Worm (Caenorhabditis elegans) whole organism, L2 larva: Measurements from ENCODE around the gene C49F8.3.

ENCODE experiments used
- C34F6.9 ChIP-seq: fragments of 150-350 bp; optimal IDR thresholded peaks from 2 replicates; lab custom pipeline; 2014; ENCODE audit warnings: missing biosample characterization, missing genetic modification characterization
- F13H6.1 ChIP-seq: sonication (generic microtip); optimal IDR thresholded peaks from 2 replicates; lab custom pipeline; 2016; ENCODE audit warnings: missing genetic modification characterization, missing compliant biosample characterization
- R02D3.7 ChIP-seq: fragments of 150-350 bp; optimal IDR thresholded peaks from 2 replicates; lab custom pipeline; 2014; ENCODE audit warnings: missing biosample characterization, missing genetic modification characterization
- Y55F3AM.14 ChIP-seq: fragments of 200-800 bp; sonication (Bioruptor generic); optimal IDR thresholded peaks from 2 replicates; lab custom pipeline; 2018; ENCODE audit warnings: mild to moderate bottlenecking, missing genetic modification characterization, missing compliant biosample characterization
- ZK546.5 ChIP-seq: sonication (generic microtip); optimal IDR thresholded peaks from 2 replicates; lab custom pipeline; 2017; ENCODE audit warnings: missing biosample characterization, missing genetic modification characterization
- alr-1 ChIP-seq: fragments of 150-350 bp; optimal IDR thresholded peaks from 2 replicates; lab custom pipeline; 2014; ENCODE audit warnings: missing biosample characterization, missing genetic modification characterization
- aly-2 ChIP-seq: fragments of 150-350 bp; optimal IDR thresholded peaks from 2 replicates; lab custom pipeline; 2014; ENCODE audit warnings: missing biosample characterization, missing genetic modification characterization
- ama-1 ChIP-seq: fragments of 150-350 bp; optimal IDR thresholded peaks from 2 replicates; lab custom pipeline; 2018; ENCODE audit warnings: inconsistent platforms
- blmp-1 ChIP-seq: sonication (generic microtip); optimal IDR thresholded peaks from 2 replicates; lab custom pipeline; 2017; ENCODE audit warnings: missing genetic modification characterization, mild to moderate bottlenecking, missing compliant biosample characterization, antibody characterized with exemption, moderate library complexity; ENCODE audit not compliant: insufficient read depth
- ceh-16 ChIP-seq: fragments of 150-350 bp; optimal IDR thresholded peaks from 2 replicates; lab custom pipeline; 2014; ENCODE audit warnings: missing biosample characterization, missing genetic modification characterization
- ceh-82 ChIP-seq: fragments of 150-350 bp; optimal IDR thresholded peaks from 2 replicates; lab custom pipeline; 2014; ENCODE audit warnings: missing biosample characterization, missing genetic modification characterization
- crh-2 ChIP-seq: sonication (generic microtip); optimal IDR thresholded peaks from 2 replicates; lab custom pipeline; 2017; ENCODE audit warnings: missing biosample characterization, missing genetic modification characterization
- dmd-4 ChIP-seq: sonication (generic microtip); optimal IDR thresholded peaks from 2 replicates; lab custom pipeline; 2017; ENCODE audit warnings: missing biosample characterization, missing genetic modification characterization
- egl-27 ChIP-seq: sonication (generic microtip); optimal IDR thresholded peaks from 3 replicates; lab custom pipeline; 2017; ENCODE audit warnings: missing biosample characterization, missing genetic modification reagents, missing genetic modification characterization
- elt-1 ChIP-seq: fragments of 150-350 bp; optimal IDR thresholded peaks from 2 replicates; lab custom pipeline; 2014; ENCODE audit warnings: missing biosample characterization, missing genetic modification characterization
- elt-3 ChIP-seq: sonication (generic microtip); optimal IDR thresholded peaks from 2 replicates; lab custom pipeline; 2017; ENCODE audit warnings: missing biosample characterization, missing genetic modification characterization
- fos-1 ChIP-seq: fragments of 150-350 bp; optimal IDR thresholded peaks from 2 replicates; lab custom pipeline; 2014; ENCODE audit warnings: missing biosample characterization, missing genetic modification characterization
- gmeb-1 ChIP-seq: fragments of 150-350 bp; optimal IDR thresholded peaks from 2 replicates; lab custom pipeline; 2014; ENCODE audit warnings: missing biosample characterization, missing genetic modification characterization
- lin-11 ChIP-seq: fragments of 150-350 bp; sonication (generic microtip); optimal IDR thresholded peaks from 2 replicates; lab custom pipeline; 2014; ENCODE audit warnings: missing biosample characterization, missing genetic modification characterization, inconsistent platforms, mixed read lengths
- lin-13 ChIP-seq: fragments of 150-350 bp; optimal IDR thresholded peaks from 2 replicates; lab custom pipeline; 2014; ENCODE audit warnings: missing biosample characterization, missing genetic modification reagents, missing genetic modification characterization
- lin-39 ChIP-seq: fragments of 150-350 bp; optimal IDR thresholded peaks from 2 replicates; lab custom pipeline; 2014; ENCODE audit warnings: missing biosample characterization, missing genetic modification reagents, missing genetic modification characterization
- lsy-2 ChIP-seq, 2 experiments: fragments of 150-350 bp in 1 of 2; sonication (generic microtip) in 1 of 2; optimal IDR thresholded peaks; 2 replicates each; lab custom pipeline; 2014 to 2017; ENCODE audit warnings: missing biosample characterization in 2 of 2, missing genetic modification characterization in 2 of 2
- mab-5 ChIP-seq: fragments of 150-350 bp; optimal IDR thresholded peaks from 2 replicates; lab custom pipeline; 2014; ENCODE audit warnings: missing biosample characterization, missing genetic modification characterization
- mbf-1 ChIP-seq: sonication (generic microtip); optimal IDR thresholded peaks from 2 replicates; lab custom pipeline; 2017; ENCODE audit warnings: missing biosample characterization, missing genetic modification characterization
- mdl-1 ChIP-seq, 2 experiments: fragments of 150-350 bp in 1 of 2; sonication (generic microtip) in 1 of 2; optimal IDR thresholded peaks; 2 replicates each; lab custom pipeline; 2017; ENCODE audit warnings: missing biosample characterization in 2 of 2, missing genetic modification characterization in 2 of 2
- nhr-10 ChIP-seq: sonication (generic microtip); optimal IDR thresholded peaks from 2 replicates; lab custom pipeline; 2017; ENCODE audit warnings: missing biosample characterization, missing genetic modification characterization
- nhr-11 ChIP-seq: fragments of 150-350 bp; optimal IDR thresholded peaks from 2 replicates; lab custom pipeline; 2014; ENCODE audit warnings: missing biosample characterization, missing genetic modification characterization
- nhr-12 ChIP-seq: fragments of 150-350 bp; optimal IDR thresholded peaks from 2 replicates; lab custom pipeline; 2014; ENCODE audit warnings: missing biosample characterization, missing genetic modification characterization
- nhr-129 ChIP-seq: fragments of 150-350 bp; optimal IDR thresholded peaks from 2 replicates; lab custom pipeline; 2014; ENCODE audit warnings: missing biosample characterization, missing genetic modification characterization
- nhr-21 ChIP-seq: fragments of 150-350 bp; optimal IDR thresholded peaks from 2 replicates; lab custom pipeline; 2014; ENCODE audit warnings: missing biosample characterization, missing genetic modification characterization
- nhr-23 ChIP-seq: fragments of 150-350 bp; optimal IDR thresholded peaks from 2 replicates; lab custom pipeline; 2014; ENCODE audit warnings: missing biosample characterization, missing genetic modification reagents, missing genetic modification characterization
- nhr-237 ChIP-seq: fragments of 150-350 bp; optimal IDR thresholded peaks from 2 replicates; lab custom pipeline; 2014; ENCODE audit warnings: missing biosample characterization, missing genetic modification characterization
- nhr-25 ChIP-seq: fragments of 150-350 bp; sonication (generic microtip); optimal IDR thresholded peaks from 3 replicates; lab custom pipeline; 2014; ENCODE audit warnings: missing biosample characterization, missing genetic modification characterization
- nhr-6 ChIP-seq: fragments of 150-350 bp; optimal IDR thresholded peaks from 2 replicates; lab custom pipeline; 2014; ENCODE audit warnings: missing biosample characterization, missing genetic modification characterization
- nhr-77 ChIP-seq: fragments of 150-350 bp; optimal IDR thresholded peaks from 2 replicates; lab custom pipeline; 2014; ENCODE audit warnings: missing biosample characterization, missing genetic modification characterization
- peb-1 ChIP-seq: fragments of 150-350 bp; optimal IDR thresholded peaks from 2 replicates; lab custom pipeline; 2014; ENCODE audit warnings: missing biosample characterization, missing genetic modification characterization
- sem-4 ChIP-seq: fragments of 150-350 bp; optimal IDR thresholded peaks from 2 replicates; lab custom pipeline; 2014; ENCODE audit warnings: missing biosample characterization, missing genetic modification reagents, missing genetic modification characterization
- skn-1 ChIP-seq: sonication (generic microtip); optimal IDR thresholded peaks from 2 replicates; lab custom pipeline; 2017; ENCODE audit warnings: missing biosample characterization, missing genetic modification characterization
- sma-3 ChIP-seq: sonication (generic microtip); optimal IDR thresholded peaks from 2 replicates; lab custom pipeline; 2016; ENCODE audit warnings: missing genetic modification reagents, missing genetic modification characterization, missing compliant biosample characterization
- sma-9 ChIP-seq, 2 experiments: fragments of 150-350 bp in 1 of 2; sonication (generic microtip) in 1 of 2; optimal IDR thresholded peaks; 2 replicates each; lab custom pipeline; 2014 to 2016; ENCODE audit warnings: missing genetic modification characterization in 2 of 2, mild to moderate bottlenecking in 1 of 2, missing biosample characterization in 1 of 2, missing compliant biosample characterization in 1 of 2, missing genetic modification reagents in 1 of 2, moderate library complexity in 1 of 2
- snpc-4 ChIP-seq: fragments of 150-350 bp; optimal IDR thresholded peaks from 2 replicates; lab custom pipeline; 2014; ENCODE audit warnings: missing biosample characterization, missing genetic modification characterization
- unc-39 ChIP-seq: fragments of 150-350 bp; optimal IDR thresholded peaks from 2 replicates; lab custom pipeline; 2014; ENCODE audit warnings: missing biosample characterization, missing genetic modification characterization
- unc-55 ChIP-seq: fragments of 150-350 bp; sonication (generic microtip); optimal IDR thresholded peaks from 3 replicates; lab custom pipeline; 2014; ENCODE audit warnings: missing biosample characterization, missing genetic modification reagents, missing genetic modification characterization
- unc-62 ChIP-seq: fragments of 150-350 bp; optimal IDR thresholded peaks from 2 replicates; lab custom pipeline; 2014; ENCODE audit warnings: missing biosample characterization, missing genetic modification reagents, missing genetic modification characterization
- zag-1 ChIP-seq: fragments of 150-350 bp; optimal IDR thresholded peaks from 2 replicates; lab custom pipeline; 2014; ENCODE audit warnings: missing biosample characterization, missing genetic modification characterization
- ztf-1 ChIP-seq: fragments of 200-800 bp; sonication (Bioruptor generic); conservative IDR thresholded peaks from 2 replicates; pipeline ENCODE4 v1.3.6; 2022; ENCODE audit warnings: missing genetic modification characterization, missing compliant biosample characterization
- ztf-11 ChIP-seq: sonication (generic microtip); optimal IDR thresholded peaks from 2 replicates; lab custom pipeline; 2017; ENCODE audit warnings: missing biosample characterization, missing genetic modification characterization
- ztf-4 ChIP-seq: fragments of 150-350 bp; optimal IDR thresholded peaks from 2 replicates; lab custom pipeline; 2014; ENCODE audit warnings: missing biosample characterization, missing genetic modification characterization

The C49F8.3 gene

ce11 chrX:13359800-13360199 is 27.5 kb downstream of the C49F8.3 start:
- TF ChIP-seq lsy-2 (tag; optimal IDR thresholded peaks at IDR 0.05; lab: Kevin White, UChicago) (peak in 1 of 2 experiments; percentile 15), sma-9 (GFP tag; optimal IDR thresholded peaks at IDR 0.05; lab: Kevin White, UChicago) (peak; percentile 87), sma-9 (tag; optimal IDR thresholded peaks at IDR 0.05; lab: Kevin White, UChicago) (no peak), blmp-1 (tag; lab: Kevin White, UChicago) (peak; percentile 35), mbf-1 (tag; lab: Kevin White, UChicago) (no peak), nhr-21 (tag; lab: Kevin White, UChicago) (peak; percentile 33), sma-3 (GFP tag; lab: Kevin White, UChicago) (peak; percentile 15), sem-4 (tag; lab: Kevin White, UChicago) (no peak), nhr-129 (tag; lab: Kevin White, UChicago) (peak; percentile 39), nhr-12 (tag; lab: Kevin White, UChicago) (no peak), ZK546.5 (tag; lab: Kevin White, UChicago) (no peak), nhr-11 (tag; lab: Kevin White, UChicago) (no peak), zag-1 (no peak), skn-1 (tag; lab: Kevin White, UChicago) (no peak), F13H6.1 (peak; percentile 0), ceh-16 (no peak), nhr-25 (tag; lab: Kevin White, UChicago) (peak; percentile 40), crh-2 (tag; lab: Kevin White, UChicago) (peak; percentile 79), elt-1 (tag; lab: Kevin White, UChicago) (no peak), unc-39 (tag; lab: Kevin White, UChicago) (no peak), dmd-4 (tag; lab: Kevin White, UChicago) (no peak), mab-5 (tag; lab: Kevin White, UChicago) (no peak), lin-11 (tag; lab: Kevin White, UChicago) (no peak), aly-2 (tag; lab: Kevin White, UChicago) (no peak), mdl-1 (tag; optimal IDR thresholded peaks at IDR 0.05; lab: Kevin White, UChicago) (peak in 1 of 2 experiments; percentile 0), nhr-237 (no peak)

- peak in 1 of 2 experiments; percentile 76 for TF ChIP-seq lsy-2 (tag; optimal IDR thresholded peaks at IDR 0.05; lab: Kevin White, UChicago)
- TF ChIP-seq crh-2 (tag; lab: Kevin White, UChicago): peak; percentile 93
- TF ChIP-seq nhr-11 (tag; lab: Kevin White, UChicago): no peak
- TF ChIP-seq elt-3 (tag; lab: Kevin White, UChicago): no peak
- peak; percentile 72 for TF ChIP-seq gmeb-1
- no peak for TF ChIP-seq peb-1 (tag; lab: Kevin White, UChicago)
- peak; percentile 25 for TF ChIP-seq lin-13 (GFP tag; lab: Kevin White, UChicago)
- TF ChIP-seq ceh-16: no peak
- TF ChIP-seq lin-11 (tag; lab: Kevin White, UChicago): no peak
- TF ChIP-seq zag-1: no peak
- peak; percentile 95 for TF ChIP-seq F13H6.1
- no peak for TF ChIP-seq nhr-10 (tag; lab: Kevin White, UChicago)
- TF ChIP-seq mbf-1 (tag; lab: Kevin White, UChicago): no peak
- TF ChIP-seq C34F6.9: peak; percentile 79
- TF ChIP-seq nhr-12 (tag; lab: Kevin White, UChicago): no peak
- peak; percentile 51 for TF ChIP-seq sem-4 (tag; lab: Kevin White, UChicago)
- TF ChIP-seq aly-2 (tag; lab: Kevin White, UChicago): no peak
- TF ChIP-seq unc-55 (GFP tag; lab: Kevin White, UChicago): no peak
- TF ChIP-seq sma-3 (GFP tag; lab: Kevin White, UChicago): peak; percentile 89
- TF ChIP-seq nhr-23: no peak
- no peak for TF ChIP-seq alr-1
- TF ChIP-seq fos-1 (tag; lab: Kevin White, UChicago): peak; percentile 76
- peak; percentile 98 for TF ChIP-seq blmp-1 (tag; lab: Kevin White, UChicago)
- no peak for TF ChIP-seq unc-62 (GFP tag; lab: Kevin White, UChicago)
- no peak for TF ChIP-seq ZK546.5 (tag; lab: Kevin White, UChicago)
- no peak for TF ChIP-seq nhr-77 (tag; lab: Kevin White, UChicago)
- no peak for TF ChIP-seq snpc-4 (tag; lab: Kevin White, UChicago)
- TF ChIP-seq mdl-1 (tag; optimal IDR thresholded peaks at IDR 0.05; lab: Kevin White, UChicago): peak; percentile 77 to 96
- no peak for TF ChIP-seq mab-5 (tag; lab: Kevin White, UChicago)
- TF ChIP-seq nhr-129 (tag; lab: Kevin White, UChicago): peak; percentile 98
- peak; percentile 97 for TF ChIP-seq nhr-21 (tag; lab: Kevin White, UChicago)
- TF ChIP-seq nhr-6 (tag; lab: Kevin White, UChicago): peak; percentile 68
- TF ChIP-seq sma-9 (GFP tag; optimal IDR thresholded peaks at IDR 0.05; lab: Kevin White, UChicago): peak; percentile 99
- peak; percentile 66 for TF ChIP-seq sma-9 (tag; optimal IDR thresholded peaks at IDR 0.05; lab: Kevin White, UChicago)
- peak; percentile 79 for TF ChIP-seq Y55F3AM.14
- no peak for TF ChIP-seq R02D3.7
- peak; percentile 32 for TF ChIP-seq skn-1 (tag; lab: Kevin White, UChicago)
- peak; percentile 96 for TF ChIP-seq nhr-25 (tag; lab: Kevin White, UChicago)
- no peak for TF ChIP-seq lin-39
- TF ChIP-seq ztf-11 (tag; lab: Kevin White, UChicago): no peak
- TF ChIP-seq ztf-1 (GFP tag; lab: Robert Waterston, UW): no peak
- peak; percentile 96 for TF ChIP-seq egl-27 (tag; lab: Kevin White, UChicago)
- no peak for TF ChIP-seq elt-1 (tag; lab: Kevin White, UChicago)
- no peak for TF ChIP-seq ama-1 (lab: Kevin White, UChicago)
- no peak for TF ChIP-seq nhr-237
- TF ChIP-seq dmd-4 (tag; lab: Kevin White, UChicago): no peak
- no peak for TF ChIP-seq ztf-4
- no peak for TF ChIP-seq ceh-82 (tag; lab: Kevin White, UChicago)
Observed at ce11 chrX:13358573-13358972, 28.8 kb downstream of the C49F8.3 start.
